Worm (Caenorhabditis elegans) whole organism, L2 larva: ENCODE data around the gene H10D18.5.

Source experiments
- F13H6.1 ChIP-seq: sonication (generic microtip); optimal IDR thresholded peaks from 2 replicates; lab custom pipeline; 2016; ENCODE audit warnings: missing genetic modification characterization, missing compliant biosample characterization
- R02D3.7 ChIP-seq: fragments of 150-350 bp; optimal IDR thresholded peaks from 2 replicates; lab custom pipeline; 2014; ENCODE audit warnings: missing biosample characterization, missing genetic modification characterization
- alr-1 ChIP-seq: fragments of 150-350 bp; optimal IDR thresholded peaks from 2 replicates; lab custom pipeline; 2014; ENCODE audit warnings: missing biosample characterization, missing genetic modification characterization
- ceh-16 ChIP-seq: fragments of 150-350 bp; optimal IDR thresholded peaks from 2 replicates; lab custom pipeline; 2014; ENCODE audit warnings: missing biosample characterization, missing genetic modification characterization
- crh-2 ChIP-seq: sonication (generic microtip); optimal IDR thresholded peaks from 2 replicates; lab custom pipeline; 2017; ENCODE audit warnings: missing biosample characterization, missing genetic modification characterization
- nhr-10 ChIP-seq: sonication (generic microtip); optimal IDR thresholded peaks from 2 replicates; lab custom pipeline; 2017; ENCODE audit warnings: missing biosample characterization, missing genetic modification characterization
- zag-1 ChIP-seq: fragments of 150-350 bp; optimal IDR thresholded peaks from 2 replicates; lab custom pipeline; 2014; ENCODE audit warnings: missing biosample characterization, missing genetic modification characterization
- ztf-11 ChIP-seq: sonication (generic microtip); optimal IDR thresholded peaks from 2 replicates; lab custom pipeline; 2017; ENCODE audit warnings: missing biosample characterization, missing genetic modification characterization

- no peak for TF ChIP-seq R02D3.7 (tag; lab: Kevin White, UChicago)
- TF ChIP-seq ztf-11 (tag; lab: Kevin White, UChicago): no peak
- no peak for TF ChIP-seq zag-1 (tag; lab: Kevin White, UChicago)
- TF ChIP-seq crh-2 (tag; lab: Kevin White, UChicago): no peak
- TF ChIP-seq nhr-10: no peak
- TF ChIP-seq alr-1: no peak
- no peak for TF ChIP-seq ceh-16 (tag; lab: Kevin White, UChicago)
- TF ChIP-seq F13H6.1 (tag; lab: Kevin White, UChicago): no peak
Observed at ce11 chrV:3831616-3832015, at the start of gene H10D18.5.
